Worm (Caenorhabditis elegans): Measurements from ENCODE around the gene nsph-3.1.

DNA sequence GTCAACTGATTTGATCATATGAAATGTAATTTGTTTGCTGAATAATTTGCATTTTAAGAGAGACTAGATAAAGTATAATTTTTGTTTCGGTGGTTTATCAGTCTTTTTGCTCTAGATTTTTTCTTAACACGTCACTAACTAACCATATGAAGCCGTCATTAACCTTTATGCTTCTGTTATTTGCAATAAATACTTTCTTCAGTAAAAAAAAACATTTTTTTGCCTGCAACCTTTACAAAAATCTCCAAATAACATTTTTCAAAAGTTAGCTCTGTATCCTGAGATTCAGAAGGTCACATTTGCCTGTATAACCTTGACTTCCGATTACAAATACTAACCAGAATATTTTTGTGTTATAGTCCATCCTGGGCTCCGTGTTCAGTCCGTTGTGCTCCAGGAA lies 21.2 kb downstream of the nsph-3.1 start:
- no peak for TF ChIP-seq unc-3 (GFP tag; conservative IDR thresholded peaks at IDR 0.05)
- TF ChIP-seq unc-3 (tag; optimal IDR thresholded peaks at IDR 0.05), result no peak
- no peak for TF ChIP-seq nfya-1 (tag; optimal IDR thresholded peaks at IDR 0.05)
- TF ChIP-seq nhr-11 (tag; optimal IDR thresholded peaks at IDR 0.05), result no peak
- no peak for TF ChIP-seq mec-3 (tag; optimal IDR thresholded peaks at IDR 0.05; ENCODE audit: borderline replicate concordance)

Measured in whole organism, late embryonic.